Worm (Caenorhabditis elegans): ENCODE measurements around the gene T14G8.3.

- TF ChIP-seq ztf-25 (GFP tag; IDR thresholded peaks at IDR 0.05) (no peak), lir-1 (GFP tag; conservative IDR thresholded peaks at IDR 0.05) (no peak), mel-28 (tag; optimal IDR thresholded peaks at IDR 0.05; ENCODE audit: borderline replicate concordance) (no peak)
Observed at ce11 chrX:12877930-12878329, 16.9 kb downstream of the T14G8.3 start.
